Fruit fly (Drosophila melanogaster): ENCODE measurements around the gene CG14811.

Gene CG14811

dm6 chrX:1824610-1824948 is 2.4 kb upstream of the CG14811 start (continued):
- TF ChIP-seq dpn (GFP tag; optimal IDR thresholded peaks at IDR 0.05), result peak in 1 of 2 experiments; percentile 15
- peak; percentile 48; the same call in 1 of the 2 replicates for TF ChIP-seq sob (GFP tag; IDR thresholded peaks at IDR 0.05)
- no peak for TF ChIP-seq CG13424 (tag; optimal IDR thresholded peaks at IDR 0.05)
- 0 out of 3 replicates have a peak, but pooled peaks have one; percentile 46 for TF ChIP-seq HLH4C (GFP tag; IDR thresholded peaks at IDR 0.05; ENCODE audit: partially characterized antibody)
- peak; percentile 37; the same call in 1 of the 2 replicates for TF ChIP-seq slbo (GFP tag; IDR thresholded peaks at IDR 0.05)
- peak; percentile 31 for TF ChIP-seq Sox102F (GFP tag; optimal IDR thresholded peaks at IDR 0.05)
- TF ChIP-seq Trl (optimal IDR thresholded peaks at IDR 0.05), result peak in 1 of 2 experiments; percentile 3
- TF ChIP-seq Trl (GFP tag; optimal IDR thresholded peaks at IDR 0.05), result no peak
- TF ChIP-seq pan (optimal IDR thresholded peaks at IDR 0.05), result no peak
- TF ChIP-seq pan (GFP tag; optimal IDR thresholded peaks at IDR 0.05 in 1 of 2, IDR thresholded peaks at IDR 0.05 in 1 of 2), result peak in 1 of 2 experiments; percentile 15
- TF ChIP-seq tx (GFP tag; optimal IDR thresholded peaks at IDR 0.05), result peak; percentile 8
- no peak for TF ChIP-seq hkb (optimal IDR thresholded peaks at IDR 0.05)
- 0 out of 2 replicates have a peak, but pooled peaks have one; percentile 13 for TF ChIP-seq hkb (GFP tag; IDR thresholded peaks at IDR 0.05)
- TF ChIP-seq HLH54F (GFP tag; optimal IDR thresholded peaks at IDR 0.05), result no peak
- peak; percentile 23; the same call in 1 of the 2 replicates for TF ChIP-seq Xrp1 (GFP tag; IDR thresholded peaks at IDR 0.05)
- peak; percentile 32; the same call in 1 of the 2 replicates for TF ChIP-seq Ada2b (GFP tag; IDR thresholded peaks at IDR 0.05)
- TF ChIP-seq Six4 (GFP tag; optimal IDR thresholded peaks at IDR 0.05), result no peak
- peak; percentile 58 for TF ChIP-seq Med (GFP tag)
- peak; percentile 37 for TF ChIP-seq CG1603 (tag; optimal IDR thresholded peaks at IDR 0.05)
- peak; percentile 22 for TF ChIP-seq CG2678 (tag; optimal IDR thresholded peaks at IDR 0.05)
- TF ChIP-seq Hmr (GFP tag; optimal IDR thresholded peaks at IDR 0.05), result peak; percentile 24
- 0 out of 3 replicates have a peak, but pooled peaks have one; percentile 29 for TF ChIP-seq CG17361 (GFP tag; IDR thresholded peaks at IDR 0.05)
- peak; percentile 44 for TF ChIP-seq CG18599 (GFP tag; optimal IDR thresholded peaks at IDR 0.05)
- peak; percentile 89 for TF ChIP-seq D19B (GFP tag; optimal IDR thresholded peaks at IDR 0.05)
- peak in 1 of 2 experiments; percentile 45 for TF ChIP-seq Hr78 (GFP tag; optimal IDR thresholded peaks at IDR 0.05)
- TF ChIP-seq CG12769 (tag; optimal IDR thresholded peaks at IDR 0.05), result peak; percentile 33
- TF ChIP-seq CG11504 (tag; optimal IDR thresholded peaks at IDR 0.05), result peak; percentile 9
- 0 out of 2 replicates have a peak, but pooled peaks have one; percentile 33 for TF ChIP-seq CG14441 (GFP tag; IDR thresholded peaks at IDR 0.05)
- TF ChIP-seq H2.0 (GFP tag; IDR thresholded peaks at IDR 0.05), result no peak
- TF ChIP-seq CG1647 (GFP tag; optimal IDR thresholded peaks at IDR 0.05), result no peak
- TF ChIP-seq dmrt99B (tag; optimal IDR thresholded peaks at IDR 0.05), result peak; percentile 29
- TF ChIP-seq prd (optimal IDR thresholded peaks at IDR 0.05), result no peak
- peak; percentile 30; the same call in 1 of the 3 replicates for TF ChIP-seq prd (GFP tag; IDR thresholded peaks at IDR 0.05)
- peak; percentile 1 for TF ChIP-seq Antp (GFP tag; optimal IDR thresholded peaks at IDR 0.05)
- peak; percentile 28 for TF ChIP-seq CG2120 (GFP tag; optimal IDR thresholded peaks at IDR 0.05)
- peak; percentile 59 for TF ChIP-seq Ptx1 (GFP tag; IDR thresholded peaks at IDR 0.05)
- no peak for TF ChIP-seq ems (GFP tag; optimal IDR thresholded peaks at IDR 0.05)
- peak; percentile 43 for TF ChIP-seq lbe (GFP tag; optimal IDR thresholded peaks at IDR 0.05)
- TF ChIP-seq CG7839 (tag; optimal IDR thresholded peaks at IDR 0.05), result peak; percentile 35
- TF ChIP-seq Dbx (GFP tag; IDR thresholded peaks at IDR 0.05), result 0 out of 3 replicates have a peak, but pooled peaks have one; percentile 22
- peak; percentile 25 for TF ChIP-seq gem (tag; optimal IDR thresholded peaks at IDR 0.05)
- peak; percentile 26 for TF ChIP-seq CG13624 (GFP tag; optimal IDR thresholded peaks at IDR 0.05)
- no peak for TF ChIP-seq zen (tag; optimal IDR thresholded peaks at IDR 0.05)
- 0 out of 3 replicates have a peak, but pooled peaks have one; percentile 39 for TF ChIP-seq Optix (GFP tag; IDR thresholded peaks at IDR 0.05)
- 0 out of 2 replicates have a peak, but pooled peaks have one; percentile 9 for TF ChIP-seq esg (GFP tag; conservative IDR thresholded peaks at IDR 0.05)
